Worm (Caenorhabditis elegans) whole organism, mixed stage, embryonic: ENCODE data around the gene Y52E8A.3.
A peak's percentile ranks its signal among the peaks of the same experiment; 100 is the strongest.

ENCODE experiments used
- ceh-83 ChIP-seq: fragments of 200-800 bp; sonication (Bioruptor generic); optimal IDR thresholded peaks from 2 replicates; lab custom pipeline; 2018; ENCODE audit warnings: mild to moderate bottlenecking, missing genetic modification characterization, missing compliant biosample characterization
- ces-1 ChIP-seq: fragments of 150-350 bp; optimal IDR thresholded peaks from 2 replicates; lab custom pipeline; 2014; ENCODE audit warnings: missing biosample characterization, missing genetic modification reagents, missing genetic modification characterization
- elt-3 ChIP-seq: fragments of 150-350 bp; optimal IDR thresholded peaks from 2 replicates; lab custom pipeline; 2014; ENCODE audit warnings: missing biosample characterization, missing genetic modification characterization
- ham-2 ChIP-seq: fragments of 200-800 bp; sonication (Bioruptor generic); optimal IDR thresholded peaks from 2 replicates; lab custom pipeline; 2018; ENCODE audit warnings: mild to moderate bottlenecking, missing genetic modification characterization, missing compliant biosample characterization
- lin-32 ChIP-seq: fragments of 200-800 bp; sonication (Bioruptor generic); optimal IDR thresholded peaks from 2 replicates; lab custom pipeline; 2018; ENCODE audit warnings: mild to moderate bottlenecking, missing genetic modification characterization, missing compliant biosample characterization
- lsy-2 ChIP-seq: fragments of 150-350 bp; optimal IDR thresholded peaks from 2 replicates; lab custom pipeline; 2014; ENCODE audit warnings: missing biosample characterization, missing genetic modification characterization
- mep-1 ChIP-seq: fragments of 150-350 bp; optimal IDR thresholded peaks from 2 replicates; lab custom pipeline; 2017; ENCODE audit warnings: missing biosample characterization, missing genetic modification reagents, missing genetic modification characterization, inconsistent platforms
- nhr-2 ChIP-seq: fragments of 150-350 bp; optimal IDR thresholded peaks from 2 replicates; lab custom pipeline; 2014; ENCODE audit warnings: missing biosample characterization, missing genetic modification characterization
- nhr-237 ChIP-seq: fragments of 150-350 bp; optimal IDR thresholded peaks from 2 replicates; lab custom pipeline; 2014; ENCODE audit warnings: missing biosample characterization, missing genetic modification characterization
- nhr-28 ChIP-seq: fragments of 150-350 bp; optimal IDR thresholded peaks from 2 replicates; lab custom pipeline; 2014; ENCODE audit warnings: missing biosample characterization, missing genetic modification characterization
- pha-4 ChIP-seq: fragments of 150-350 bp; optimal IDR thresholded peaks from 2 replicates; lab custom pipeline; 2018; ENCODE audit warnings: missing biosample characterization, missing genetic modification reagents, missing genetic modification characterization
- snpc-4 ChIP-seq: fragments of 150-350 bp; optimal IDR thresholded peaks from 2 replicates; lab custom pipeline; 2014; ENCODE audit warnings: missing biosample characterization, missing genetic modification characterization
- unc-62 ChIP-seq: fragments of 150-350 bp; optimal IDR thresholded peaks from 2 replicates; lab custom pipeline; 2014; ENCODE audit warnings: missing biosample characterization, missing genetic modification reagents, missing genetic modification characterization
- ztf-11 ChIP-seq: fragments of 150-350 bp; optimal IDR thresholded peaks from 2 replicates; lab custom pipeline; 2014; ENCODE audit warnings: missing biosample characterization, missing genetic modification characterization

DNA sequence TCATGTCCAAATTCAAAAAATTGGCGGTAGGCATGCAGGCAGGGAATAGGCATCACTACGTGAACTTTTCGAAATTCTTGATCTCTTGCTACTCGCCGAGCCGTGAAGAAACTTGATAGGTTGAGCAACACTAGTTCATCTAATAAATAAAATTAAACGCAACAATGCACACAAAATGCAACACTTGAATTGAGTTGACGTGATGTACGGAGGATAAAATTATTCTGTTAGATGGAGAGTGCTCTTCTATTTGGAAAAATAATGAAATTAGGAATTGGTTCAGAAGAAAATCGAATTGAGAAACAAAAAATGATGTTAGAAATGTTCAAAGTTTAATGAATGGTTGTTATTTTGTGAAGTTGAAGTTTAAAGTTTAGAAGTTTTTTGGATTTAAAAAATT is 29.8 kb downstream of the Y52E8A.3 start:
- TF ChIP-seq ces-1 (GFP tag; lab: Kevin White, UChicago) (peak; percentile 71), ztf-11 (tag; lab: Kevin White, UChicago) (no peak), nhr-237 (tag; lab: Kevin White, UChicago) (no peak), elt-3 (tag; lab: Kevin White, UChicago) (no peak), snpc-4 (tag; lab: Kevin White, UChicago) (no peak), mep-1 (tag; lab: Kevin White, UChicago) (no peak), unc-62 (no peak), pha-4 (no peak), ham-2 (GFP tag; lab: Kevin White, UChicago) (no peak), nhr-28 (tag; lab: Kevin White, UChicago) (no peak), nhr-2 (no peak), ceh-83 (no peak), lin-32 (GFP tag; lab: Kevin White, UChicago) (no peak), lsy-2 (tag; lab: Kevin White, UChicago) (no peak)
